Fruit fly (Drosophila melanogaster): ENCODE data around the gene CG15169.

Gene CG15169

dm6 chr2L:18954255-18954715, 36.5 kb upstream of the CG15169 start, which contains the start of gene CG10621 (continued):
- TF ChIP-seq CG10543 (GFP tag; optimal IDR thresholded peaks at IDR 0.05) (peak; percentile 73), Drgx (GFP tag; IDR thresholded peaks at IDR 0.05) (0 out of 2 replicates have a peak, but pooled peaks have one; percentile 16), Oli (tag; optimal IDR thresholded peaks at IDR 0.05) (no peak), CG32772 (GFP tag; IDR thresholded peaks at IDR 0.05) (no peak), CG18476 (GFP tag; optimal IDR thresholded peaks at IDR 0.05) (no peak), ftz-f1 (GFP tag; optimal IDR thresholded peaks at IDR 0.05) (peak; percentile 74), CG11247 (GFP tag; IDR thresholded peaks at IDR 0.05) (no peak), CG31388 (GFP tag; optimal IDR thresholded peaks at IDR 0.05) (no peak), CG13424 (tag; optimal IDR thresholded peaks at IDR 0.05) (no peak), C15 (GFP tag; IDR thresholded peaks at IDR 0.05) (no peak), sd (tag; optimal IDR thresholded peaks at IDR 0.05) (peak; percentile 60), Med (GFP tag) (peak; percentile 58), CG10979 (tag; optimal IDR thresholded peaks at IDR 0.05) (no peak), bigmax (GFP tag; optimal IDR thresholded peaks at IDR 0.05) (no peak), Hey (tag; optimal IDR thresholded peaks at IDR 0.05) (peak; percentile 68), CG7556 (GFP tag; optimal IDR thresholded peaks at IDR 0.05) (no peak), CG6813 (GFP tag; optimal IDR thresholded peaks at IDR 0.05) (no peak), sug (tag; optimal IDR thresholded peaks at IDR 0.05) (peak; percentile 97)

- TF ChIP-seq CG17829 (tag; optimal IDR thresholded peaks at IDR 0.05) (no peak), CG14014 (GFP tag; IDR thresholded peaks at IDR 0.05) (no peak), dmrt11E (tag; optimal IDR thresholded peaks at IDR 0.05) (no peak), Dek (tag; optimal IDR thresholded peaks at IDR 0.05) (no peak), Atf6 (GFP tag; IDR thresholded peaks at IDR 0.05) (no peak), CG7745 (tag; optimal IDR thresholded peaks at IDR 0.05) (no peak), ham (GFP tag; IDR thresholded peaks at IDR 0.05) (no peak), CG8478 (optimal IDR thresholded peaks at IDR 0.05) (no peak), CG7987 (GFP tag; optimal IDR thresholded peaks at IDR 0.05) (peak; percentile 24), CG9215 (GFP tag; IDR thresholded peaks at IDR 0.05) (no peak), MTF-1 (GFP tag; optimal IDR thresholded peaks at IDR 0.05; ENCODE audit: borderline replicate concordance) (no peak), tin (GFP tag; optimal IDR thresholded peaks at IDR 0.05) (no peak), CG1647 (GFP tag; optimal IDR thresholded peaks at IDR 0.05) (no peak), Mes4 (GFP tag; optimal IDR thresholded peaks at IDR 0.05) (no peak), CG16863 (GFP tag; optimal IDR thresholded peaks at IDR 0.05) (no peak), tx (GFP tag; optimal IDR thresholded peaks at IDR 0.05) (no peak), Elba2 (GFP tag; optimal IDR thresholded peaks at IDR 0.05) (no peak), bigmax (GFP tag; optimal IDR thresholded peaks at IDR 0.05) (no peak), rib (GFP tag; IDR thresholded peaks at IDR 0.05) (peak; percentile 68), dm (GFP tag; optimal IDR thresholded peaks at IDR 0.05) (no peak), CG13775 (GFP tag; optimal IDR thresholded peaks at IDR 0.05) (no peak), ranshi (GFP tag; IDR thresholded peaks at IDR 0.05) (no peak), so (GFP tag; IDR thresholded peaks at IDR 0.05) (no peak), CG10267 (tag; optimal IDR thresholded peaks at IDR 0.05) (no peak), dati (GFP tag; IDR thresholded peaks at IDR 0.05) (no peak), gsb (GFP tag; IDR thresholded peaks at IDR 0.05) (no peak), scrt (GFP tag; optimal IDR thresholded peaks at IDR 0.05) (no peak), ato (GFP tag; IDR thresholded peaks at IDR 0.05; ENCODE audit: partially characterized antibody) (no peak), CTCF (GFP tag; optimal IDR thresholded peaks at IDR 0.05) (no peak), NFAT (GFP tag; IDR thresholded peaks at IDR 0.05) (no peak), Stat92E (GFP tag; optimal IDR thresholded peaks at IDR 0.05) (no peak), salm (tag; optimal IDR thresholded peaks at IDR 0.05) (no peak), CG8281 (tag; optimal IDR thresholded peaks at IDR 0.05) (no peak), cas (GFP tag; IDR thresholded peaks at IDR 0.05) (no peak), dysf (GFP tag; IDR thresholded peaks at IDR 0.05) (no peak)
These were observed 35.2 kb upstream of the CG15169 start for dm6 chr2L:18955666-18956065.

Data from whole organism, embryonic.